Fruit fly (Drosophila melanogaster) whole organism, adult: Measurements from ENCODE around the gene Gr64f.

Experiments
- CG11617 ChIP-seq: fragments of 200-800 bp; sonication (Bioruptor generic); optimal IDR thresholded peaks from 2 replicates; lab custom pipeline; 2017; ENCODE audit warnings: mild to moderate bottlenecking, missing biosample characterization, missing genetic modification reagents, missing genetic modification characterization
- CG12768 ChIP-seq: fragments of 200-800 bp; sonication (Bioruptor generic); optimal IDR thresholded peaks from 2 replicates; lab custom pipeline; 2017; ENCODE audit warnings: missing biosample characterization, missing genetic modification characterization, mild to moderate bottlenecking, moderate library complexity, missing genetic modification reagents
- CG14711 ChIP-seq: fragments of 200-800 bp; sonication (Bioruptor generic); optimal IDR thresholded peaks from 2 replicates; lab custom pipeline; 2018; ENCODE audit warnings: missing biosample characterization, mild to moderate bottlenecking, missing genetic modification characterization, moderate library complexity
- CG1620 ChIP-seq: fragments of 200-800 bp; sonication (Bioruptor generic); optimal IDR thresholded peaks from 2 replicates; lab custom pipeline; 2016; ENCODE audit warnings: missing biosample characterization, missing genetic modification characterization
- CG33017 ChIP-seq: fragments of 200-800 bp; sonication (Bioruptor generic); optimal IDR thresholded peaks from 2 replicates; lab custom pipeline; 2018; ENCODE audit warnings: missing biosample characterization, mild to moderate bottlenecking, missing genetic modification characterization, moderate library complexity
- CG5204 ChIP-seq: fragments of 200-800 bp; sonication (Bioruptor generic); optimal IDR thresholded peaks from 2 replicates; lab custom pipeline; 2016; ENCODE audit warnings: missing biosample characterization, missing genetic modification characterization
- CG7045 ChIP-seq: fragments of 200-800 bp; sonication (Bioruptor generic); optimal IDR thresholded peaks from 2 replicates; lab custom pipeline; 2017; ENCODE audit warnings: missing biosample characterization, mild to moderate bottlenecking, missing genetic modification characterization
- CG7101 ChIP-seq: fragments of 200-800 bp; sonication (Bioruptor generic); optimal IDR thresholded peaks from 2 replicates; lab custom pipeline; 2018; ENCODE audit warnings: missing biosample characterization, mild to moderate bottlenecking, missing genetic modification characterization, moderate library complexity
- Clk ChIP-seq: fragments of 200-800 bp; sonication (Bioruptor generic); optimal IDR thresholded peaks from 2 replicates; lab custom pipeline; 2017; ENCODE audit warnings: missing biosample characterization, missing genetic modification characterization
- Crg-1 ChIP-seq: fragments of 200-800 bp; sonication (Bioruptor generic); optimal IDR thresholded peaks from 2 replicates; lab custom pipeline; 2016; ENCODE audit warnings: missing biosample characterization, missing genetic modification characterization
- Hr96 ChIP-seq: fragments of 200-800 bp; sonication (Bioruptor generic); optimal IDR thresholded peaks from 2 replicates; lab custom pipeline; 2016; ENCODE audit warnings: missing biosample characterization, missing genetic modification characterization
- Mnt ChIP-seq: fragments of 200-800 bp; sonication (Bioruptor generic); optimal IDR thresholded peaks from 2 replicates; lab custom pipeline; 2016; ENCODE audit warnings: missing biosample characterization, mild to moderate bottlenecking, missing genetic modification characterization
- bab1 ChIP-seq: fragments of 200-800 bp; sonication (Bioruptor generic); optimal IDR thresholded peaks from 3 replicates; lab custom pipeline; 2019; ENCODE audit warnings: missing biosample characterization, mild to moderate bottlenecking, missing genetic modification characterization, moderate library complexity
- cic ChIP-seq: fragments of 200-800 bp; sonication (Bioruptor generic); optimal IDR thresholded peaks from 2 replicates; lab custom pipeline; 2017; ENCODE audit warnings: missing biosample characterization, mild to moderate bottlenecking, missing genetic modification characterization, moderate library complexity
- cnc ChIP-seq, 2 experiments: fragments of >200 bp; optimal IDR thresholded peaks; 2 replicates each; lab custom pipeline; 2017
- kay ChIP-seq: fragments of 200-800 bp; sonication (Bioruptor generic); peaks from one replicate; lab custom pipeline; 2016; ENCODE audit warnings: missing biosample characterization, missing genetic modification characterization, borderline replicate concordance
- ovo ChIP-seq: fragments of 200-800 bp; sonication (Bioruptor generic); optimal IDR thresholded peaks from 2 replicates; lab custom pipeline; 2016; ENCODE audit warnings: missing biosample characterization, missing genetic modification characterization
- pad ChIP-seq: fragments of 200-800 bp; sonication (Bioruptor generic); optimal IDR thresholded peaks from 3 replicates; lab custom pipeline; 2017; ENCODE audit warnings: missing biosample characterization, missing genetic modification characterization, mild to moderate bottlenecking, moderate library complexity, missing genetic modification reagents
- tj ChIP-seq: fragments of 200-800 bp; sonication (Bioruptor generic); optimal IDR thresholded peaks from 3 replicates; lab custom pipeline; 2017; ENCODE audit warnings: missing biosample characterization, mild to moderate bottlenecking, missing genetic modification characterization, moderate library complexity
- toe ChIP-seq: fragments of 200-800 bp; sonication (Bioruptor generic); optimal IDR thresholded peaks from 2 replicates; lab custom pipeline; 2016; ENCODE audit warnings: missing biosample characterization, missing genetic modification characterization

Gr64f gene

dm6 chr3L:4073755-4074154, 38.2 kb downstream of the Gr64f start, which contains the start of gene Faa:
Faa (minus strand) TSS chr3L:4073954.
- TF ChIP-seq cic (GFP tag; lab: Kevin White, UChicago) (no peak), bab1 (no peak), toe (no peak), CG1620 (GFP tag; lab: Kevin White, UChicago) (no peak), kay (no peak), CG33017 (tag; lab: Kevin White, UChicago) (no peak)

dm6 chr3L:4076907-4077306, 41.3 kb downstream of the Gr64f start:
- no peak for TF ChIP-seq cnc (optimal IDR thresholded peaks at IDR 0.05; lab: Kevin White, UChicago)
- no peak for TF ChIP-seq ovo (GFP tag; lab: Kevin White, UChicago)
- no peak for TF ChIP-seq Clk (GFP tag; lab: Kevin White, UChicago)
- no peak for TF ChIP-seq Mnt (GFP tag; lab: Kevin White, UChicago)
- no peak for TF ChIP-seq kay
- no peak for TF ChIP-seq CG7101
- no peak for TF ChIP-seq CG1620 (GFP tag; lab: Kevin White, UChicago)
- TF ChIP-seq CG11617 (GFP tag; lab: Kevin White, UChicago), result no peak
- no peak for TF ChIP-seq CG12768 (GFP tag; lab: Kevin White, UChicago)
- no peak for TF ChIP-seq CG5204 (GFP tag; lab: Kevin White, UChicago)
- no peak for TF ChIP-seq CG14711 (tag; lab: Kevin White, UChicago)
- TF ChIP-seq bab1, result no peak
- TF ChIP-seq Hr96, result no peak
- TF ChIP-seq CG33017 (tag; lab: Kevin White, UChicago), result no peak
- TF ChIP-seq CG7045 (GFP tag; lab: Kevin White, UChicago), result no peak
- TF ChIP-seq cic (GFP tag; lab: Kevin White, UChicago), result no peak
- TF ChIP-seq Crg-1 (GFP tag; lab: Kevin White, UChicago), result no peak
- no peak for TF ChIP-seq toe
- TF ChIP-seq tj (GFP tag; lab: Kevin White, UChicago), result no peak
- no peak for TF ChIP-seq pad (GFP tag; lab: Kevin White, UChicago)

- TF ChIP-seq bab1 (no peak), cnc (optimal IDR thresholded peaks at IDR 0.05; lab: Kevin White, UChicago) (no peak), CG12768 (GFP tag; lab: Kevin White, UChicago) (no peak), Mnt (GFP tag; lab: Kevin White, UChicago) (no peak), CG7045 (GFP tag; lab: Kevin White, UChicago) (no peak), ovo (GFP tag; lab: Kevin White, UChicago) (no peak), CG1620 (GFP tag; lab: Kevin White, UChicago) (no peak), tj (GFP tag; lab: Kevin White, UChicago) (no peak), kay (no peak), CG33017 (tag; lab: Kevin White, UChicago) (no peak), pad (GFP tag; lab: Kevin White, UChicago) (no peak), CG7101 (no peak), Hr96 (no peak), CG11617 (GFP tag; lab: Kevin White, UChicago) (no peak)
Observed at dm6 chr3L:4080278-4080677, 44.7 kb downstream of the Gr64f start.

dm6 chr3L:4081243-4081642, 45.6 kb downstream of the Gr64f start:
- no peak for TF ChIP-seq cnc (optimal IDR thresholded peaks at IDR 0.05; lab: Kevin White, UChicago)
- no peak for TF ChIP-seq CG12768 (GFP tag; lab: Kevin White, UChicago)
- no peak for TF ChIP-seq tj (GFP tag; lab: Kevin White, UChicago)
- no peak for TF ChIP-seq Clk (GFP tag; lab: Kevin White, UChicago)
- TF ChIP-seq Mnt (GFP tag; lab: Kevin White, UChicago), result no peak
- no peak for TF ChIP-seq CG14711 (tag; lab: Kevin White, UChicago)
- no peak for TF ChIP-seq Hr96
- TF ChIP-seq CG7045 (GFP tag; lab: Kevin White, UChicago), result no peak
- no peak for TF ChIP-seq cic (GFP tag; lab: Kevin White, UChicago)
- no peak for TF ChIP-seq pad (GFP tag; lab: Kevin White, UChicago)
- TF ChIP-seq kay, result no peak
- TF ChIP-seq toe, result no peak

- no peak for TF ChIP-seq CG33017 (tag; lab: Kevin White, UChicago)
- no peak for TF ChIP-seq Hr96
- no peak for TF ChIP-seq ovo (GFP tag; lab: Kevin White, UChicago)
- TF ChIP-seq toe, result no peak
Observed at dm6 chr3L:4083442-4083841, 47.8 kb downstream of the Gr64f start.

dm6 chr3L:4085867-4086266, 50.3 kb downstream of the Gr64f start:
- TF ChIP-seq CG14711 (tag; lab: Kevin White, UChicago) (no peak), CG1620 (GFP tag; lab: Kevin White, UChicago) (no peak), Crg-1 (GFP tag; lab: Kevin White, UChicago) (no peak), CG7101 (no peak), CG7045 (GFP tag; lab: Kevin White, UChicago) (no peak), kay (no peak), Clk (GFP tag; lab: Kevin White, UChicago) (no peak), tj (GFP tag; lab: Kevin White, UChicago) (no peak), toe (no peak), CG33017 (tag; lab: Kevin White, UChicago) (no peak), CG11617 (GFP tag; lab: Kevin White, UChicago) (no peak), Mnt (GFP tag; lab: Kevin White, UChicago) (no peak), CG5204 (GFP tag; lab: Kevin White, UChicago) (no peak), bab1 (no peak), cnc (optimal IDR thresholded peaks at IDR 0.05; lab: Kevin White, UChicago) (no peak), pad (GFP tag; lab: Kevin White, UChicago) (no peak), Hr96 (no peak)
